Fruit fly (Drosophila melanogaster) whole organism, embryonic: Measurements from ENCODE around the gene CG46427.

Experiments
- Aef1 ChIP-seq: fragments of 200-800 bp; sonication (Bioruptor generic); IDR thresholded peaks from 3 replicates; pipeline ENCODE4 v1.3.6; 2022; ENCODE audit warnings: missing biosample characterization, missing genetic modification characterization
- Asciz ChIP-seq: fragments of 200-800 bp; sonication (Bioruptor generic); optimal IDR thresholded peaks from 2 replicates; lab custom pipeline; 2017; ENCODE audit warnings: missing biosample characterization, mild to moderate bottlenecking, missing genetic modification characterization, missing genetic modification reagents
- CG1602 ChIP-seq: fragments of 200-800 bp; sonication (Bioruptor generic); optimal IDR thresholded peaks from 3 replicates; lab custom pipeline; 2016; ENCODE audit warnings: missing biosample characterization, missing genetic modification characterization
- CG17802 ChIP-seq: fragments of 200-800 bp; sonication (Bioruptor generic); optimal IDR thresholded peaks from 2 replicates; lab custom pipeline; 2018; ENCODE audit warnings: missing biosample characterization, mild to moderate bottlenecking, missing genetic modification characterization, moderate library complexity
- CG7271 ChIP-seq: fragments of 200-800 bp; sonication (Bioruptor generic); optimal IDR thresholded peaks from 2 replicates; lab custom pipeline; 2018; ENCODE audit warnings: missing biosample characterization, mild to moderate bottlenecking, missing genetic modification characterization, moderate library complexity
- CG9437 ChIP-seq: fragments of 200-800 bp; sonication (Bioruptor generic); optimal IDR thresholded peaks from 2 replicates; lab custom pipeline; 2018; ENCODE audit warnings: missing biosample characterization, mild to moderate bottlenecking, missing genetic modification characterization
- MTF-1 ChIP-seq: fragments of 200-800 bp; sonication (Bioruptor generic); optimal IDR thresholded peaks from 2 replicates; lab custom pipeline; 2018; ENCODE audit warnings: missing biosample characterization, mild to moderate bottlenecking, missing genetic modification characterization, borderline replicate concordance
- NC2β ChIP-seq: fragments of 200-800 bp; sonication (Bioruptor generic); optimal IDR thresholded peaks from 2 replicates; lab custom pipeline; 2016; ENCODE audit warnings: missing biosample characterization, missing genetic modification characterization
- Spps ChIP-seq: fragments of 200-800 bp; sonication (Bioruptor generic); optimal IDR thresholded peaks from 2 replicates; lab custom pipeline; 2018; ENCODE audit warnings: missing biosample characterization, mild to moderate bottlenecking, missing genetic modification characterization
- gem ChIP-seq: fragments of 200-800 bp; sonication (Bioruptor generic); optimal IDR thresholded peaks from 2 replicates; lab custom pipeline; 2019; ENCODE audit warnings: missing biosample characterization, mild to moderate bottlenecking, missing genetic modification characterization, moderate library complexity
- vfl ChIP-seq: fragments of 200-800 bp; sonication (Bioruptor generic); optimal IDR thresholded peaks from 2 replicates; lab custom pipeline; 2016; ENCODE audit warnings: missing biosample characterization, missing genetic modification characterization
- wor ChIP-seq: fragments of 200-800 bp; sonication (Bioruptor generic); IDR thresholded peaks from 2 replicates; pipeline ENCODE4 v1.3.6; 2022; ENCODE audit warnings: missing biosample characterization, missing genetic modification characterization

- TF ChIP-seq MTF-1 (GFP tag; lab: Kevin White, UChicago) = no peak
- TF ChIP-seq vfl (GFP tag; lab: Kevin White, UChicago) = no peak
- TF ChIP-seq CG7271 (tag; lab: Kevin White, UChicago) = no peak
- TF ChIP-seq NC2β = no peak
- TF ChIP-seq wor = no peak
- TF ChIP-seq CG17802 (tag; lab: Kevin White, UChicago) = no peak
- peak; percentile 21 for TF ChIP-seq Asciz (GFP tag; lab: Kevin White, UChicago)
- TF ChIP-seq Spps = no peak
- TF ChIP-seq Aef1 (GFP tag; lab: Robert Waterston, UW) = no peak
- no peak for TF ChIP-seq CG1602
- peak; percentile 5 for TF ChIP-seq CG9437
- peak; percentile 69 for TF ChIP-seq gem (tag; lab: Kevin White, UChicago)
Measured at dm6 chr3R:12451376-12451775, 12.4 kb upstream of the CG46427 start.
